Worm (Caenorhabditis elegans): Measurements from ENCODE around the gene srg-5.

DNA sequence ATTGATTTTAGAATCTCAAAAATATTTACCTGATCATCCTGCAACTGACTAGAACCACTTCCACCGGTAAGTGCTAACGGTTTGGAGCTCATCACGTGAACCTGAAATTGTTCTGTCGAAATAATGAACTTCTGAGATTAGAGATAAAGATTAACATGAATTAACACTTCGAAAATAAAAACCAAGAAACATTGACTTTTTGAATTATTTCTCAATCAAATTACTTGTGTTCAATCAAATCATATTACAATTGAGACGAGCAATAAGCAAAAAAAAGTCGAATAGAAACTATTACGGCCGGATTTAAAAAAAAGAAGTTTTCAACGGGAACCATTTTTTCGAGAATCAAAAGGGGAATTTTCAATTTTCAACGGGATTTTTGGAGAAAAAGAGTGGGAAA is 18.6 kb downstream of the srg-5 start, which contains the start of gene bcas-2:
- TF ChIP-seq tab-1 (GFP tag; IDR thresholded peaks at IDR 0.05) (no peak), klf-2 (GFP tag; conservative IDR thresholded peaks at IDR 0.05) (no peak)
